Worm (Caenorhabditis elegans): Measurements from ENCODE around the gene Y53G8AM.6.
A peak's percentile ranks its signal among the peaks of the same experiment; 100 is the strongest.

Y53G8AM.6 gene

DNA sequence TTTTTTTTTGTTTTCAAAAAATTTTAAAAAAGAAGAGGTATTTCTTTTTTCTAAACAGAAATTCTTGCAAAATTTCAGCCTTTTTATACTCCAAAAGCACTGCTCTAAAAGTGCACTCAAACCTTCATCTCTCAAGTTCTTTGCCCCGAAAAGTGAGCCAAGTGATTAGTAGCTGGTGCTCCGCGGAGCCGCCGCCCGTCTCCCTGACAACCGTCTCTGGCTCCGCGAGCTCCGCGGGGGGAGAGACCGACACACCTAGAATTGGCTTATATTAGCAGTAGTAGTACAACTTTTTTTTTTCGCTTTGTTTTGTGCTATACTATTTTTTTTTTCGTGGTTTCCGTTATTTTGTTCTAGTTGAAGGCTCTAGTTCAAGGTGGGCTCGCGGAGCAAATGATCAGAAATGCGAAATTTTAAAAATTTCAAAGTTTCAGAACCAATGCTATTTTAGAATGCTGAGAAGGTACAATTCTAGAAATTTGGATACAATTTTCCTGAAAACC, 26.9 kb downstream of the Y53G8AM.6 start, which contains the start of gene Y53G8AL.1:
TSS of gene Y53G8AL.1 (plus strand) at position 453 of the 503 bp plus-strand sequence.
- no peak for TF ChIP-seq mab-9 (GFP tag; IDR thresholded peaks at IDR 0.05)
- no peak for TF ChIP-seq unc-62 (GFP tag; optimal IDR thresholded peaks at IDR 0.05)
- TF ChIP-seq nhr-237 (tag; optimal IDR thresholded peaks at IDR 0.05), result no peak
- no peak for TF ChIP-seq unc-86 (tag; optimal IDR thresholded peaks at IDR 0.05)
- no peak for TF ChIP-seq irx-1 (tag; optimal IDR thresholded peaks at IDR 0.05)
- no peak for TF ChIP-seq ceh-8 (GFP tag; optimal IDR thresholded peaks at IDR 0.05)
- no peak for TF ChIP-seq ces-1 (GFP tag; optimal IDR thresholded peaks at IDR 0.05)
- TF ChIP-seq nhr-19 (GFP tag; conservative IDR thresholded peaks at IDR 0.05), result no peak
- TF ChIP-seq snpc-4 (tag; optimal IDR thresholded peaks at IDR 0.05), result no peak

DNA sequence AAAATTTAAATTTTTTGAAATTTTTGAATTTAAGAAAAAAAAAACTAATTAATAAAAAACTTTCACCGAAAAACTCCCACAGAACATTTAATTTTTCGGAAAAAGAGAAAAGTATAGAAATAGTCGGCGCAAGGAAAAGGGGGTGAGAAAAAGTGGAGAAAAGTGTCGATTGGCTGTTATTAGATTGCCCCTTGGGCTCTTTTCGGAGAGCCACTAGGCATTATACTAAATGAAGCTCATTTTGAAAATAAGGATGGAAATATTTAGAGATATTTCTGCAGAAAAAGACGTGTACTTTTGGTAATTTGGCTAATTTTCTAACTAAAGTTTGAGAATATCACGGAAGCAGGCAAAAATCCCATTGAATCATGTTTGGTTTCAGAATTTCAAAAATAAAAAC, 35.5 kb downstream of the Y53G8AM.6 start:
- TF ChIP-seq grh-1 (GFP tag; IDR thresholded peaks at IDR 0.05) (no peak), blmp-1 (tag; optimal IDR thresholded peaks at IDR 0.05) (no peak), elt-2 (tag; optimal IDR thresholded peaks at IDR 0.05) (no peak), fos-1 (tag; optimal IDR thresholded peaks at IDR 0.05) (no peak), lsy-2 (tag; optimal IDR thresholded peaks at IDR 0.05) (peak in 1 of 2 experiments; percentile 3), pag-3 (tag; optimal IDR thresholded peaks at IDR 0.05; ENCODE audit: borderline replicate concordance, insufficient read depth) (no peak), zip-4 (GFP tag; optimal IDR thresholded peaks at IDR 0.05) (no peak), lin-15B (tag; optimal IDR thresholded peaks at IDR 0.05) (no peak), unc-130 (tag; optimal IDR thresholded peaks at IDR 0.05) (no peak), egl-27 (tag; optimal IDR thresholded peaks at IDR 0.05) (no peak), zag-1 (tag; optimal IDR thresholded peaks at IDR 0.05) (no peak), sup-37 (GFP tag; optimal IDR thresholded peaks at IDR 0.05) (no peak), unc-98 (GFP tag; IDR thresholded peaks at IDR 0.05) (no peak), ets-5 (GFP tag; IDR thresholded peaks at IDR 0.05) (no peak), nhr-47 (tag; optimal IDR thresholded peaks at IDR 0.05) (peak; percentile 17), C34B4.2 (tag; optimal IDR thresholded peaks at IDR 0.05) (no peak), nhr-85 (tag) (peak; percentile 18), lin-14 (GFP tag; optimal IDR thresholded peaks at IDR 0.05) (peak; percentile 60), dsc-1 (tag; optimal IDR thresholded peaks at IDR 0.05) (no peak), fkh-10 (GFP tag; optimal IDR thresholded peaks at IDR 0.05) (no peak), xbp-1 (tag; optimal IDR thresholded peaks at IDR 0.05) (no peak), ces-1 (GFP tag; optimal IDR thresholded peaks at IDR 0.05) (no peak), pax-3 (tag; optimal IDR thresholded peaks at IDR 0.05) (no peak), ztf-11 (tag; optimal IDR thresholded peaks at IDR 0.05) (no peak), nhr-71 (tag; optimal IDR thresholded peaks at IDR 0.05) (no peak), tlp-1 (tag; optimal IDR thresholded peaks at IDR 0.05) (no peak), snu-23 (GFP tag; optimal IDR thresholded peaks at IDR 0.05) (no peak), tbx-2 (tag; optimal IDR thresholded peaks at IDR 0.05) (no peak)

DNA sequence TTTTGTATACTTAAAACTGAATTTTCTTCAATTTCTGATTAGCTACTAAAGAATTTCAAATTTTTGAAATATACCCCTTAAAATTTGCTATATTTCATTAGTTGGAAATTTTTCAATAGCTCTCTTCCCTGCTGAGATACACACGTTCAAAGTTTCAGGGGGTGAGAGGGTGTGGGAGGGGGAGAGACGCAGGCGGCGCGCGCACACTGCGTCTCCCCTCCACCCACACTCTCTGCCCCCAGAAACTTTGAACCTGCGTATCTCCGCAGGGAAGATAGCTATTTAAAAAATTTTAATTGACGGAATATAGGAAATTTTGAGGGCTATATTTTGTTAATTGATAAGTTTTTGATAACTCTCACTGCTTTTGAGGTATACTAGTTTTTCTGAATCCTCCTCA, 36.9 kb downstream of the Y53G8AM.6 start:
- TF ChIP-seq dpl-1 (GFP tag; optimal IDR thresholded peaks at IDR 0.05) (no peak), lin-39 (tag; optimal IDR thresholded peaks at IDR 0.05) (no peak), sox-4 (tag; optimal IDR thresholded peaks at IDR 0.05) (no peak), lir-3 (tag; optimal IDR thresholded peaks at IDR 0.05; ENCODE audit: poor library complexity) (no peak), mef-2 (tag; optimal IDR thresholded peaks at IDR 0.05) (no peak), irx-1 (tag; optimal IDR thresholded peaks at IDR 0.05) (no peak), pag-3 (tag; optimal IDR thresholded peaks at IDR 0.05; ENCODE audit: borderline replicate concordance, insufficient read depth) (no peak), swsn-7 (tag; optimal IDR thresholded peaks at IDR 0.05) (no peak), egl-27 (tag; optimal IDR thresholded peaks at IDR 0.05) (no peak), nhr-11 (tag; optimal IDR thresholded peaks at IDR 0.05) (no peak), vab-15 (tag; optimal IDR thresholded peaks at IDR 0.05) (no peak), tbx-2 (tag; optimal IDR thresholded peaks at IDR 0.05) (no peak)
